Fruit fly (Drosophila melanogaster) whole organism, embryonic: ENCODE data around the gene galene.

ENCODE experiments used
- Adf1 ChIP-seq: fragments of 200-800 bp; sonication (Bioruptor generic); IDR thresholded peaks from 2 replicates; pipeline ENCODE4 v1.3.6; 2022; ENCODE audit warnings: missing biosample characterization, missing genetic modification characterization
- Asciz ChIP-seq: fragments of 200-800 bp; sonication (Bioruptor generic); optimal IDR thresholded peaks from 2 replicates; lab custom pipeline; 2017; ENCODE audit warnings: missing biosample characterization, mild to moderate bottlenecking, missing genetic modification characterization, missing genetic modification reagents
- Atf-2 ChIP-seq: fragments of 200-800 bp; sonication (Bioruptor generic); optimal IDR thresholded peaks from 2 replicates; lab custom pipeline; 2016; ENCODE audit warnings: missing biosample characterization, missing genetic modification characterization
- CG11085 ChIP-seq: fragments of 200-800 bp; sonication (Bioruptor generic); IDR thresholded peaks from 2 replicates; pipeline ENCODE4 v1.3.6; 2022; ENCODE audit warnings: missing biosample characterization, missing genetic modification characterization
- CG11247 ChIP-seq: fragments of 200-800 bp; sonication (Bioruptor generic); IDR thresholded peaks from 2 replicates; pipeline ENCODE4 v1.3.6; 2022; ENCODE audit warnings: missing biosample characterization, missing genetic modification characterization
- CG11456 ChIP-seq: fragments of 200-800 bp; sonication (Bioruptor generic); IDR thresholded peaks from 3 replicates; pipeline ENCODE4 v1.3.6; 2022; ENCODE audit warnings: missing biosample characterization, missing genetic modification characterization
- CG12219 ChIP-seq: fragments of 200-800 bp; sonication (Bioruptor generic); optimal IDR thresholded peaks from 3 replicates; lab custom pipeline; 2018; ENCODE audit warnings: missing biosample characterization, mild to moderate bottlenecking, missing genetic modification characterization
- CG1233 ChIP-seq: fragments of 200-800 bp; sonication (Bioruptor generic); optimal IDR thresholded peaks from 4 replicates; lab custom pipeline; 2018; ENCODE audit warnings: missing biosample characterization, mild to moderate bottlenecking, missing genetic modification characterization
- CG18619 ChIP-seq: fragments of 200-800 bp; sonication (Bioruptor generic); optimal IDR thresholded peaks from 3 replicates; lab custom pipeline; 2017; ENCODE audit warnings: missing biosample characterization, mild to moderate bottlenecking, missing genetic modification characterization
- CG2712 ChIP-seq: fragments of 200-800 bp; optimal IDR thresholded peaks from 3 replicates; lab custom pipeline; 2019; ENCODE audit warnings: missing biosample characterization, mild to moderate bottlenecking, missing genetic modification characterization, moderate library complexity
- CG31224 ChIP-seq: fragments of 200-800 bp; sonication (Bioruptor generic); IDR thresholded peaks from 2 replicates; pipeline ENCODE4 v1.3.6; 2022; ENCODE audit warnings: missing biosample characterization, missing genetic modification characterization
- CG31365 ChIP-seq: fragments of 200-800 bp; sonication (Bioruptor generic); optimal IDR thresholded peaks from 2 replicates; lab custom pipeline; 2018; ENCODE audit warnings: missing biosample characterization, mild to moderate bottlenecking, missing genetic modification characterization
- CG31388 ChIP-seq: fragments of 200-800 bp; sonication (Bioruptor generic); optimal IDR thresholded peaks from 2 replicates; lab custom pipeline; 2016; ENCODE audit warnings: missing biosample characterization, missing genetic modification characterization
- CG31441 ChIP-seq: fragments of 200-800 bp; sonication (Bioruptor generic); IDR thresholded peaks from 2 replicates; pipeline ENCODE4 v1.3.6; 2022; ENCODE audit warnings: missing biosample characterization, missing genetic modification characterization
- CG32772 ChIP-seq: fragments of 200-800 bp; sonication (Bioruptor generic); IDR thresholded peaks from 2 replicates; pipeline ENCODE4 v1.3.6; 2022; ENCODE audit warnings: missing biosample characterization, missing genetic modification characterization
- CG33213 ChIP-seq: fragments of 200-800 bp; sonication (Bioruptor generic); optimal IDR thresholded peaks from 3 replicates; lab custom pipeline; 2016; ENCODE audit warnings: missing biosample characterization, missing genetic modification characterization
- CG3847 ChIP-seq: fragments of 200-800 bp; sonication (Bioruptor generic); IDR thresholded peaks from 2 replicates; pipeline ENCODE4 v1.3.6; 2022; ENCODE audit warnings: missing biosample characterization, missing genetic modification characterization
- CG4360 ChIP-seq: fragments of 200-800 bp; sonication (Bioruptor generic); IDR thresholded peaks from 2 replicates; pipeline ENCODE4 v1.3.6; 2022; ENCODE audit warnings: missing biosample characterization, missing genetic modification characterization
- CG6683 ChIP-seq: fragments of 200-800 bp; sonication (Bioruptor generic); optimal IDR thresholded peaks from 2 replicates; lab custom pipeline; 2017; ENCODE audit warnings: missing biosample characterization, mild to moderate bottlenecking, missing genetic modification characterization, missing genetic modification reagents
- CG7987 ChIP-seq: fragments of 200-800 bp; sonication (Bioruptor generic); optimal IDR thresholded peaks from 2 replicates; lab custom pipeline; 2018; ENCODE audit warnings: missing biosample characterization, mild to moderate bottlenecking, missing genetic modification characterization, moderate library complexity
- CG8478 ChIP-seq: fragments of >200 bp; optimal IDR thresholded peaks from 2 replicates; lab custom pipeline; 2018
- CG9215 ChIP-seq: fragments of 200-800 bp; sonication (Bioruptor generic); IDR thresholded peaks from 2 replicates; pipeline ENCODE4 v1.3.6; 2022; ENCODE audit warnings: missing biosample characterization, missing genetic modification characterization
- CG9797 ChIP-seq: fragments of 200-800 bp; sonication (Bioruptor generic); optimal IDR thresholded peaks from 3 replicates; lab custom pipeline; 2018; ENCODE audit warnings: missing biosample characterization, mild to moderate bottlenecking, missing genetic modification characterization
- CoRest ChIP-seq: fragments of 200-800 bp; sonication (Bioruptor generic); optimal IDR thresholded peaks from 3 replicates; lab custom pipeline; 2018; ENCODE audit warnings: missing biosample characterization, mild to moderate bottlenecking, missing genetic modification characterization, moderate library complexity
- Dip2 ChIP-seq: fragments of 200-800 bp; sonication (Bioruptor generic); IDR thresholded peaks from 2 replicates; pipeline ENCODE4 v1.3.6; 2022; ENCODE audit warnings: missing biosample characterization, missing genetic modification characterization
- Fer2 ChIP-seq: fragments of 200-800 bp; sonication (Bioruptor generic); optimal IDR thresholded peaks from 2 replicates; lab custom pipeline; 2018; ENCODE audit warnings: missing biosample characterization, mild to moderate bottlenecking, missing genetic modification characterization, moderate library complexity
- Hr39 ChIP-seq: fragments of >200 bp; optimal IDR thresholded peaks from 2 replicates; lab custom pipeline; 2017
- Hr51 ChIP-seq, 2 experiments: fragments of 200-800 bp; sonication (Bioruptor generic); optimal IDR thresholded peaks; 2 replicates in 1 of 2; 3 replicates in 1 of 2; lab custom pipeline; 2016 to 2018; ENCODE audit warnings: missing biosample characterization in 2 of 2, missing genetic modification characterization in 2 of 2, mild to moderate bottlenecking in 1 of 2, moderate library complexity in 1 of 2
- Lhr ChIP-seq: fragments of 200-800 bp; sonication (Bioruptor generic); optimal IDR thresholded peaks from 3 replicates; lab custom pipeline; 2017; ENCODE audit warnings: mild to moderate bottlenecking, missing biosample characterization, missing genetic modification reagents, missing genetic modification characterization
- Optix ChIP-seq: fragments of 200-800 bp; sonication (Bioruptor generic); IDR thresholded peaks from 3 replicates; pipeline ENCODE4 v1.3.6; 2022; ENCODE audit warnings: missing biosample characterization, missing genetic modification characterization
- Rx ChIP-seq: fragments of 200-800 bp; sonication (Bioruptor generic); IDR thresholded peaks from 2 replicates; pipeline ENCODE4 v1.3.6; 2022; ENCODE audit warnings: missing biosample characterization, missing genetic modification characterization
- Sry-δ ChIP-seq: fragments of 200-800 bp; sonication (Bioruptor generic); optimal IDR thresholded peaks from 2 replicates; lab custom pipeline; 2016; ENCODE audit warnings: missing biosample characterization, missing genetic modification characterization
- ara ChIP-seq: fragments of 200-800 bp; sonication (Bioruptor generic); IDR thresholded peaks from 2 replicates; pipeline ENCODE4 v1.3.6; 2022; ENCODE audit warnings: missing biosample characterization, missing genetic modification characterization
- ash1 ChIP-seq: fragments of 200-800 bp; sonication (Bioruptor generic); optimal IDR thresholded peaks from 2 replicates; lab custom pipeline; 2018; ENCODE audit warnings: missing biosample characterization, mild to moderate bottlenecking, missing genetic modification characterization
- cg ChIP-seq: fragments of 200-800 bp; sonication (Bioruptor generic); optimal IDR thresholded peaks from 3 replicates; lab custom pipeline; 2019; ENCODE audit warnings: missing biosample characterization, mild to moderate bottlenecking, missing genetic modification characterization, moderate library complexity
- chinmo ChIP-seq: fragments of 200-800 bp; sonication (Bioruptor generic); IDR thresholded peaks from 4 replicates; pipeline ENCODE4 v1.3.6; 2022; ENCODE audit warnings: missing biosample characterization, missing genetic modification characterization; ENCODE audit not compliant: partially characterized antibody
- dan ChIP-seq: fragments of 200-800 bp; sonication (Bioruptor generic); IDR thresholded peaks from 2 replicates; pipeline ENCODE4 v1.3.6; 2022; ENCODE audit warnings: missing biosample characterization, missing genetic modification characterization
- danr ChIP-seq: fragments of 200-800 bp; sonication (Bioruptor generic); IDR thresholded peaks from 2 replicates; pipeline ENCODE4 v1.3.6; 2022; ENCODE audit warnings: missing biosample characterization, missing genetic modification characterization
- dmrt11E ChIP-seq: fragments of 200-800 bp; sonication (Bioruptor generic); optimal IDR thresholded peaks from 3 replicates; lab custom pipeline; 2018; ENCODE audit warnings: missing biosample characterization, mild to moderate bottlenecking, missing genetic modification characterization, moderate library complexity
- eve ChIP-seq, 2 experiments: fragments of >200 bp; optimal IDR thresholded peaks; 2 replicates each; lab custom pipeline; 2017; ENCODE audit warnings: missing biosample characterization in 2 of 2, missing genetic modification characterization in 2 of 2
- ewg ChIP-seq: fragments of 200-800 bp; sonication (Bioruptor generic); optimal IDR thresholded peaks from 3 replicates; lab custom pipeline; 2017; ENCODE audit warnings: mild to moderate bottlenecking, missing biosample characterization, missing genetic modification reagents, missing genetic modification characterization
- gfzf ChIP-seq: fragments of 200-800 bp; sonication (Bioruptor generic); optimal IDR thresholded peaks from 2 replicates; lab custom pipeline; 2016; ENCODE audit warnings: missing biosample characterization, mild to moderate bottlenecking, missing genetic modification characterization, moderate library complexity
- gro ChIP-seq: fragments of 200-800 bp; sonication (Bioruptor generic); optimal IDR thresholded peaks from 2 replicates; lab custom pipeline; 2016; ENCODE audit warnings: missing biosample characterization, missing genetic modification characterization
- klu ChIP-seq: fragments of 200-800 bp; sonication (Bioruptor generic); IDR thresholded peaks from 2 replicates; pipeline ENCODE4 v1.3.6; 2022; ENCODE audit warnings: missing biosample characterization, missing genetic modification characterization
- mld ChIP-seq: fragments of 200-800 bp; sonication (Bioruptor generic); IDR thresholded peaks from 3 replicates; pipeline ENCODE4 v1.3.6; 2022; ENCODE audit warnings: missing biosample characterization, missing genetic modification characterization; ENCODE audit not compliant: partially characterized antibody
- pan ChIP-seq, 4 experiments: fragments of >200 bp in 3 of 4; fragments of 200-800 bp in 1 of 4; sonication (Bioruptor generic) in 1 of 4; optimal IDR thresholded peaks in 3 of 4; IDR thresholded peaks in 1 of 4; 2 replicates each; pipeline versions ENCODE4 v1.3.6 to Lab custom; 2017 to 2022; ENCODE audit warnings: missing biosample characterization in 2 of 4, missing genetic modification characterization in 2 of 4, mixed read lengths in 1 of 4
- prd ChIP-seq, 3 experiments: fragments of >200 bp in 2 of 3; fragments of 200-800 bp in 1 of 3; sonication (Bioruptor generic) in 1 of 3; optimal IDR thresholded peaks in 2 of 3; IDR thresholded peaks in 1 of 3; 2 replicates in 2 of 3; 3 replicates in 1 of 3; pipeline versions ENCODE4 v1.3.6 to Lab custom; 2017 to 2022; ENCODE audit warnings: missing biosample characterization in 1 of 3, missing genetic modification characterization in 1 of 3
- pum ChIP-seq: fragments of 200-800 bp; sonication (Bioruptor generic); optimal IDR thresholded peaks from 2 replicates; lab custom pipeline; 2016; ENCODE audit warnings: missing biosample characterization, missing genetic modification characterization
- tap ChIP-seq: fragments of 200-800 bp; optimal IDR thresholded peaks from 3 replicates; lab custom pipeline; 2019; ENCODE audit warnings: missing biosample characterization, mild to moderate bottlenecking, missing genetic modification characterization, moderate library complexity
- unpg ChIP-seq: fragments of 200-800 bp; sonication (Bioruptor generic); optimal IDR thresholded peaks from 3 replicates; lab custom pipeline; 2018; ENCODE audit warnings: missing biosample characterization, mild to moderate bottlenecking, missing genetic modification characterization, moderate library complexity
- zfh1 ChIP-seq: fragments of 200-800 bp; sonication (Bioruptor generic); IDR thresholded peaks from 3 replicates; pipeline ENCODE4 v1.3.6; 2022; ENCODE audit warnings: missing biosample characterization, missing genetic modification characterization

galene gene

DNA sequence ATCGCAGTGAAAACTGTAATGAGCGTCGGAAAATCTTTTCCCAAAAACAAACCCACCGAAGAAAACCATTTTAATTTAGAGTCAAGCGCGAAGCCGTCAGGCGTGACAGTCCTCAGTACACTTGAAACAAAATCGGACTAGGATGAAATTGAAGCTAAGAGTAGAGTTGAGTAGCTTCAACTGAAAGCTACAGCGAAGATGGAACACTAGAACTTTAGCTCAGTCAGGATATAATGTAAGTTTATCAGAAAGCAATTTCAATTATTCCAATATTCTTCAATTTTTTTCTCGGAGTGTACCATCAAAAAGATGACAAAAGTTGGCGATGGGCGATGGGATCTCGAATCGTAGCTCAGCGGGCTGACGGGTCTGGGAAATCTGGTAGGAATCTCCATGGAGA, 19.1 kb upstream of the galene start (continued):
- TF ChIP-seq dan (GFP tag; lab: Robert Waterston, UW), result no peak
- TF ChIP-seq CG11247 (GFP tag; lab: Robert Waterston, UW), result peak; percentile 37; the same call in 1 of the 2 replicates
- TF ChIP-seq Rx (GFP tag; lab: Robert Waterston, UW), result peak; percentile 11; the same call in 1 of the 2 replicates
- no peak for TF ChIP-seq CG31388
- TF ChIP-seq CoRest (tag; lab: Kevin White, UChicago), result peak; percentile 38
- no peak for TF ChIP-seq ewg (GFP tag; lab: Kevin White, UChicago)
- TF ChIP-seq CG18619 (GFP tag; lab: Kevin White, UChicago), result no peak
- no peak for TF ChIP-seq pan (optimal IDR thresholded peaks at IDR 0.05; lab: Kevin White, UChicago)
- TF ChIP-seq pan (GFP tag; optimal IDR thresholded peaks at IDR 0.05 in 1 of 2, IDR thresholded peaks at IDR 0.05 in 1 of 2), result no peak
- peak; percentile 0 for TF ChIP-seq Sry-δ
- TF ChIP-seq CG6683 (GFP tag; lab: Kevin White, UChicago), result no peak
- no peak for TF ChIP-seq eve (GFP tag; optimal IDR thresholded peaks at IDR 0.05; lab: Kevin White, UChicago)
- no peak for TF ChIP-seq Dip2
- no peak for TF ChIP-seq Adf1 (GFP tag; lab: Robert Waterston, UW)
- TF ChIP-seq Optix (GFP tag; lab: Robert Waterston, UW), result no peak
- TF ChIP-seq Asciz (GFP tag; lab: Kevin White, UChicago), result peak; percentile 53
- TF ChIP-seq CG11085 (GFP tag; lab: Robert Waterston, UW), result no peak
- TF ChIP-seq CG3847 (GFP tag; lab: Robert Waterston, UW), result no peak
- TF ChIP-seq CG4360 (GFP tag; lab: Robert Waterston, UW), result no peak
- peak; percentile 58 for TF ChIP-seq unpg
- TF ChIP-seq zfh1, result no peak
- TF ChIP-seq dmrt11E (tag; lab: Kevin White, UChicago), result peak; percentile 36
- no peak for TF ChIP-seq prd (optimal IDR thresholded peaks at IDR 0.05; lab: Kevin White, UChicago)
- TF ChIP-seq prd (GFP tag; IDR thresholded peaks at IDR 0.05; lab: Robert Waterston, UW), result peak; percentile 73; the same call in 2 of the 3 replicates
- peak; percentile 6 for TF ChIP-seq CG1233 (GFP tag; lab: Kevin White, UChicago)
- TF ChIP-seq CG32772, result no peak
- TF ChIP-seq Hr51 (GFP tag; optimal IDR thresholded peaks at IDR 0.05; lab: Kevin White, UChicago), result peak in 1 of 2 experiments; percentile 46
- TF ChIP-seq chinmo, result no peak
- no peak for TF ChIP-seq ash1 (GFP tag; lab: Kevin White, UChicago)
- no peak for TF ChIP-seq mld (GFP tag; lab: Robert Waterston, UW)
- no peak for TF ChIP-seq klu (GFP tag; lab: Robert Waterston, UW)
- no peak for TF ChIP-seq danr (GFP tag; lab: Robert Waterston, UW)
- no peak for TF ChIP-seq Lhr (GFP tag; lab: Kevin White, UChicago)
- no peak for TF ChIP-seq CG31365 (tag; lab: Kevin White, UChicago)
- TF ChIP-seq CG9797 (GFP tag; lab: Kevin White, UChicago), result no peak
- TF ChIP-seq Hr39, result no peak
- TF ChIP-seq CG11456 (GFP tag; lab: Robert Waterston, UW), result no peak
- peak; percentile 48 for TF ChIP-seq tap
- TF ChIP-seq gfzf (GFP tag; lab: Kevin White, UChicago), result no peak
- TF ChIP-seq CG31224 (GFP tag; lab: Robert Waterston, UW), result no peak
- no peak for TF ChIP-seq CG8478
- TF ChIP-seq gro (GFP tag; lab: Kevin White, UChicago), result no peak
- TF ChIP-seq CG31441 (GFP tag; lab: Robert Waterston, UW), result peak; percentile 48
- no peak for TF ChIP-seq Fer2
- TF ChIP-seq CG33213 (GFP tag; lab: Kevin White, UChicago), result peak; percentile 33
- no peak for TF ChIP-seq cg (GFP tag; lab: Kevin White, UChicago)
- no peak for TF ChIP-seq Atf-2 (GFP tag; lab: Kevin White, UChicago)
- peak; percentile 38 for TF ChIP-seq pum (GFP tag; lab: Kevin White, UChicago)
- TF ChIP-seq CG12219 (GFP tag; lab: Kevin White, UChicago), result peak; percentile 48
- TF ChIP-seq CG2712, result peak; percentile 64
- no peak for TF ChIP-seq ara (GFP tag; lab: Robert Waterston, UW)
- no peak for TF ChIP-seq CG9215 (GFP tag; lab: Robert Waterston, UW)
- no peak for TF ChIP-seq CG7987 (GFP tag; lab: Kevin White, UChicago)
